Fruit fly (Drosophila melanogaster) whole organism: ENCODE measurements around the gene VhaM9.7-a.

Experiments used
- CG8478 ChIP-seq: fragments of >200 bp; optimal IDR thresholded peaks from 2 replicates; lab custom pipeline; 2018; ENCODE audit warnings: inconsistent platforms
- EcR ChIP-seq, 2 experiments: fragments of >200 bp; optimal IDR thresholded peaks; 2 replicates each; lab custom pipeline; 2017; ENCODE audit warnings: missing biosample characterization in 2 of 2, missing genetic modification characterization in 2 of 2, missing genetic modification reagents in 2 of 2
- pan ChIP-seq: fragments of >200 bp; optimal IDR thresholded peaks from 2 replicates; lab custom pipeline; 2017
- psq ChIP-seq: fragments of >200 bp; optimal IDR thresholded peaks from 2 replicates; lab custom pipeline; 2017
- usp ChIP-seq: fragments of >200 bp; optimal IDR thresholded peaks from 2 replicates; lab custom pipeline; 2017; ENCODE audit warnings: missing biosample characterization, missing genetic modification characterization, mixed read lengths

DNA sequence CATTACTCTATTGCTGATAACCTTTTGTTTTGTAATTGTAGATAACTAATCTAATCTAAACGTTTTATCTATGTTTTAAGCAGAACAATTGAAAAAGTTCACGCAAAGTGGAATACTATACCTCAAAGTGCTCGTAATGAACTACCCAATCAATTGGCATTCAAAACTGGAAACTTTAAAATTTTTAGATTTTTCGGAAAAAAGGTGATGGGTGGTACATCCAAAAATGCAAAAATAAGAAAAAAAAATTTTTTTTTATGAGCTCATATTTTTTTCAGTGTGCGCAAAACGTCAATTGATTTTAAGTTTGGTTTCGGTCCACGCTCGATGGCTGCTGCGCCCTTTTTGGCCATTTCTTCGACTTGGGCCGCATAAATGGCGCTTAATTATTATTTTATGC, 48.1 kb downstream of the VhaM9.7-a start:
- no peak for TF ChIP-seq usp
- no peak for TF ChIP-seq pan (lab: Kevin White, UChicago)
- TF ChIP-seq EcR (GFP tag; optimal IDR thresholded peaks at IDR 0.05; lab: Kevin White, UChicago), result no peak
- no peak for TF ChIP-seq CG8478
- TF ChIP-seq psq (lab: Kevin White, UChicago), result no peak
